Worm (Caenorhabditis elegans): ENCODE results near the gene C46A5.1.

Gene C46A5.1

ce11 chrIV:7816402-7817102, 52.8 kb downstream of the C46A5.1 start (continued):
- TF ChIP-seq egl-13 (tag; optimal IDR thresholded peaks at IDR 0.05) (peak; percentile 35), nhr-76 (tag; optimal IDR thresholded peaks at IDR 0.05) (no peak), nhr-85 (tag) (peak; percentile 91), aha-1 (tag; optimal IDR thresholded peaks at IDR 0.05) (no peak), unc-130 (tag; optimal IDR thresholded peaks at IDR 0.05) (peak; percentile 3), dsc-1 (tag; optimal IDR thresholded peaks at IDR 0.05) (peak; percentile 66), hlh-17 (GFP tag; optimal IDR thresholded peaks at IDR 0.05; ENCODE audit: borderline replicate concordance) (no peak)

Data from whole organism, L1 larva.